Fruit fly (Drosophila melanogaster): ENCODE measurements around the gene rtp.

The rtp gene

DNA sequence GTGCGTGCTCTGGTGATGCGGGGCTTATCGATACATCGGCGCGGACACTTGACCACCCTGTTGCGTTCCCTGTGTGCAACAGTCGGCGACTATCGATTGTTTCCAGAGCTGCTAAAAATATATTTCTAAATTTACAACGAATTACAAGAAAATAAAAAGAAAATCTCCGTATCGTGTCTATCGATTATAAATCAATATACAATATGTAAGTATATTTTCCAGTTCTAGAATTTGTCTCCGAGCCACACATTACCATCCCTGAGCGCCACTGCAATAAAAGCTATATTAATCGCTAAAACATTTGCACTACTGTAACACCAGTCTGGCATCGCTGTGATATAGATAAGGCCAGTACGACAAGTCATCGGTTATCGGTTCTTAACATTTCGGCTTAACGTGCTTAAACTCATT is 4.9 kb downstream of the rtp start, which contains the start of the genes Kat60 and Mms19 (continued):
- peak; percentile 48 for TF ChIP-seq Sp1 (GFP tag; optimal IDR thresholded peaks at IDR 0.05)
- no peak for TF ChIP-seq N (GFP tag; optimal IDR thresholded peaks at IDR 0.05)
- TF ChIP-seq Mio (GFP tag; optimal IDR thresholded peaks at IDR 0.05) = no peak

DNA sequence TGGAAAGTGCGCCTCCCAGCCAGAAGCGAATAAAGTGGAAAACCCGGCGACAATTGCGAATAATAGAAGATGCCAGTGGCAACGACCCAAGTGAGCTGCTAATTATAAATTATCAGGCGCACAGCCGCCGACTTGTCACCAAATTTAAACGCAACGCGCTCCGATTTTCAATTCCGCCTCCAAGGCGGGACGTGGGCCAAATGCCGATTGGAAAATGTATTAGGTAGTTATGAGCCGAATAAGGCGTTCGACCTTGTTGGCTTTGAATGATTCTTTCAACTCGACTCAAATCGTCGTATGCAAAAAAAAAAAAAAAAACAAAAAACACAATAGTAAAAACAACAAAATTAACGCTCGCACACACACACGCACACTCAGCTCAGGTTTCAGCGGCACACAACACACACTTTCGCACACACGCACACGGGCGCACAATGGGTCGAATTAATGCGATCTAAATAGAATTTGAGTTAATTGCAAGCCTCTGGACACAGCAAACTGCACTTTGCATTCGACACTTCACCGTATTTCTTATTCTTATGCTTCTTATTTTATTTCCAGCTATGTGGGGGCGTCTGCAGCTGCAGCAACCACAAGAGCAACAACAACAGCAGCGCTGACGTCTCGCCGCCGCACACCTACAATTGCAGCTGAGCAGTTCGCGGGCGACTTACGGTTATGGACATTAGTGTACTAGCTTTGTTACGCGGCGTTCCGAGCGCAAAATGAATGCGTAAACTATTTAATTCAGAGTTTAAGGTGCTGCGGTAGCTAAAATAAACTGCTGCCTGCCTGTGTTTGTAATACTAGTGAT is 5.5 kb downstream of the rtp start:
- TF ChIP-seq Jra (GFP tag; optimal IDR thresholded peaks at IDR 0.05) (no peak), Rel (GFP tag; optimal IDR thresholded peaks at IDR 0.05) (no peak), Rel (tag; optimal IDR thresholded peaks at IDR 0.05) (peak; percentile 4)

DNA sequence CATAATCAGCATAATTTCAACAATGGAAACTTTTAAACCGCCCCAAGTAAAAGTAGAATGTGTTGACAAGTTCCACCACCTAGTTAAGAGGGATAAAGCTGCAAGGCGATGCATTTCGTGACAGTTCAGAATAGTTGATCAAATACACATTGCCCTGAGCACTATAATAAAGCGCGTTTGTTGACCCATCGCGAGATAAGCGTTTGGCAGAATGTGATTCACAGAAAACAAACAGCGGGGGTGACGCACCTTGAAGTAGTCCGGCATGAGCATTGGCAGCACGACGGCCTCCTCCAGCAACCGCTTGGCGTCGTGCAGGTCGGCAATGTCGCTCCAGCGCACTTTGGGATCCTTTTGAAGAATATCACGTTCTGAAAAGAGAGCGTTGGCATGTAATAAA is 7.7 kb downstream of the rtp start:
- TF ChIP-seq Rel (GFP tag; optimal IDR thresholded peaks at IDR 0.05) (no peak), Rel (tag; optimal IDR thresholded peaks at IDR 0.05) (peak; percentile 91), CG9705 (GFP tag; optimal IDR thresholded peaks at IDR 0.05) (no peak)

DNA sequence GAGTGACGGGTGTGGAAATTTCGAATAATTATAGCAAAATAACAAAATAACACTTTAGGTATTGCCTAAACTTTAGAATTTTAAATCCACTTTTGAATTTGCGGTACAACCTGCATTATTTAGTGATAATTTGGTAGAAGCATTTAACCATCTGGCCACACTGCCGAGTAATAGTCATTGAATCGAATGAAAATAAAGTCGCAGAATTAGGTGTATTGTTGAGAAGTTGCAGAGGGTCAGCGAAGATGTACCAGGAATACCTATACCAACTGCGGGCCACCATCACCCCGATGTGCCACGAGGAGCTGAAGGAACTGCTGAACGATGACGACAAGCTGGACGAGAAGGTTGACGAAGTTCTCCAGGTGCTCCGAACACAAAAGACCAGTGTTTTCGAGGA is 11.1 kb downstream of the rtp start, which contains the start of gene Vps37B:
TSS of gene Vps37B (plus strand) at position 134 of the 400 bp plus-strand sequence.
- peak; percentile 14 for TF ChIP-seq Dif (GFP tag; optimal IDR thresholded peaks at IDR 0.05; ENCODE audit: partially characterized antibody)
- TF ChIP-seq rgr (GFP tag; optimal IDR thresholded peaks at IDR 0.05) = no peak
- no peak for TF ChIP-seq Hnf4 (GFP tag; optimal IDR thresholded peaks at IDR 0.05)
- TF ChIP-seq Rel (GFP tag; optimal IDR thresholded peaks at IDR 0.05) = no peak
- TF ChIP-seq Rel (tag; optimal IDR thresholded peaks at IDR 0.05) = no peak
- no peak for TF ChIP-seq GATAd (GFP tag; optimal IDR thresholded peaks at IDR 0.05)

DNA sequence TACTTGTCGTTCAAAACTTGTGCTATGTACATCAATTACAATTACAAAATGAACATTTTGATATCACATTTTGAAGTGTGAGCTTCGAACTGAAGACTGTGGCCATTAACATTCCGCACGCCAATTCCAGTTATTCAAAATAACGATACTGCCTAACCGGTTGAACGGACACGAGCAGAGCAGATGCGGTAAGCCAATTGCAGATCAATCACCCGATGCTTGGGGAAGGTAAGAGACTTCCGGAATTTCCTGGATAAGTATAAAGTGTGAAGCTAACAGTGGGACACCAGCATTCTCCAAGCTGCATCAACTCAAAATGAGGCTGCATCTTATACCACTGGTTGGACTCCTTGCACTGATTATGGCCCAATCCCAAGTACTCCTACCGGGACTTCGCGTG is 13.3 kb downstream of the rtp start, which contains the start of gene CG14664:
TSS of gene CG14664 (plus strand) at position 301 of the 400 bp plus-strand sequence.
- TF ChIP-seq CG32264 (GFP tag; optimal IDR thresholded peaks at IDR 0.05) = no peak
- TF ChIP-seq jim (GFP tag; optimal IDR thresholded peaks at IDR 0.05) = no peak
- TF ChIP-seq ey (GFP tag; optimal IDR thresholded peaks at IDR 0.05) = no peak
- no peak for TF ChIP-seq br (GFP tag; optimal IDR thresholded peaks at IDR 0.05)
- TF ChIP-seq dsf (GFP tag; optimal IDR thresholded peaks at IDR 0.05; ENCODE audit: borderline replicate concordance) = no peak
- TF ChIP-seq brk (GFP tag; optimal IDR thresholded peaks at IDR 0.05) = no peak
- TF ChIP-seq Jra (GFP tag; optimal IDR thresholded peaks at IDR 0.05) = no peak
- no peak for TF ChIP-seq usp (GFP tag; optimal IDR thresholded peaks at IDR 0.05)
- TF ChIP-seq Abd-B (GFP tag; optimal IDR thresholded peaks at IDR 0.05) = no peak
- no peak for TF ChIP-seq rgr (GFP tag; optimal IDR thresholded peaks at IDR 0.05)
- no peak for TF ChIP-seq Mio (GFP tag; optimal IDR thresholded peaks at IDR 0.05)
- no peak for TF ChIP-seq h (GFP tag; optimal IDR thresholded peaks at IDR 0.05)
- TF ChIP-seq Myc (optimal IDR thresholded peaks at IDR 0.05) = no peak
- no peak for TF ChIP-seq fru (GFP tag; optimal IDR thresholded peaks at IDR 0.05)
- TF ChIP-seq foxo (GFP tag; optimal IDR thresholded peaks at IDR 0.05) = no peak
- no peak for TF ChIP-seq N (GFP tag; optimal IDR thresholded peaks at IDR 0.05)
- no peak for TF ChIP-seq pan (optimal IDR thresholded peaks at IDR 0.05)

DNA sequence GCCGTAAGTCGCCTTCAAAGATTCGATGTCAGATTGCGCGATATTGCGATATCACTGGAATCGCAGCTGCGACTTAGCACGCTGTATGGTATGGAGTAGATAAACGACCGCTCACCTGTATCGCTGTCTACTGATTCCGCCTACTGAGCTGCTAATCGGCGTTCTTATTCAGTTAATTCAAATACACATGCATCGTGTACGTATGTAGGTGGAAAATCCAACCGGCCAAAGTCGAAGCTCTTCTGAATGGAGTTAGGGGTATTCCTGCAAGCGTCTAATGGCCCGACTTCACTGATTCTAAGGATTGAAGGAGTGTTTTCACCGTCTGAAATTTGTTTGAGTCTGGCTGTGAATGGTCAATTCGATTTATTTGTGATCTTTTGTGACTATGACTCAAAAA is 14.0 kb downstream of the rtp start, which contains the start of gene CG2604:
TSS of gene CG2604 (minus strand) at position 231 of the 400 bp plus-strand sequence.
- peak; percentile 92 for TF ChIP-seq Hnf4 (GFP tag; optimal IDR thresholded peaks at IDR 0.05)
- TF ChIP-seq N (GFP tag; optimal IDR thresholded peaks at IDR 0.05) = peak; percentile 97
- TF ChIP-seq CrebA (GFP tag; optimal IDR thresholded peaks at IDR 0.05; ENCODE audit: borderline replicate concordance) = no peak
- peak; percentile 40 for TF ChIP-seq fru (GFP tag; optimal IDR thresholded peaks at IDR 0.05)
- TF ChIP-seq Abd-B (GFP tag; optimal IDR thresholded peaks at IDR 0.05) = no peak
- no peak for TF ChIP-seq brk (GFP tag; optimal IDR thresholded peaks at IDR 0.05)
- TF ChIP-seq woc (GFP tag; optimal IDR thresholded peaks at IDR 0.05) = no peak
- TF ChIP-seq HLH106 (tag; optimal IDR thresholded peaks at IDR 0.05) = peak; percentile 10
- TF ChIP-seq rgr (GFP tag; optimal IDR thresholded peaks at IDR 0.05) = peak; percentile 26
- peak; percentile 27 for TF ChIP-seq CG9705 (GFP tag; optimal IDR thresholded peaks at IDR 0.05)
- TF ChIP-seq Rel (GFP tag; optimal IDR thresholded peaks at IDR 0.05) = no peak
- TF ChIP-seq Rel (tag; optimal IDR thresholded peaks at IDR 0.05) = peak; percentile 54
- TF ChIP-seq foxo (GFP tag; optimal IDR thresholded peaks at IDR 0.05) = peak in 1 of 2 experiments; percentile 13
- no peak for TF ChIP-seq usp (GFP tag; optimal IDR thresholded peaks at IDR 0.05)
- TF ChIP-seq Hr78 (GFP tag; optimal IDR thresholded peaks at IDR 0.05) = peak; percentile 59

Measured in whole organism, wandering third instar larva.